Worm (Caenorhabditis elegans) whole organism, mixed stage, embryonic: ENCODE results near the gene C18D11.3.
"Not testable (repeated sequence)": the region's sequence is repeated elsewhere in the genome, so short reads cannot be mapped to it uniquely, and the experiment has no call there.

Experiments used
- ceh-83 ChIP-seq: fragments of 200-800 bp; sonication (Bioruptor generic); optimal IDR thresholded peaks from 2 replicates; lab custom pipeline; 2018; ENCODE audit warnings: mild to moderate bottlenecking, missing genetic modification characterization, missing compliant biosample characterization
- elt-3 ChIP-seq: fragments of 150-350 bp; optimal IDR thresholded peaks from 2 replicates; lab custom pipeline; 2014; ENCODE audit warnings: missing biosample characterization, missing genetic modification characterization
- lin-13 ChIP-seq: fragments of 150-350 bp; optimal IDR thresholded peaks from 2 replicates; lab custom pipeline; 2014; ENCODE audit warnings: missing biosample characterization, missing genetic modification characterization
- mab-5 ChIP-seq: fragments of 150-350 bp; optimal IDR thresholded peaks from 2 replicates; lab custom pipeline; 2014; ENCODE audit warnings: missing biosample characterization, missing genetic modification characterization
- mep-1 ChIP-seq: fragments of 150-350 bp; optimal IDR thresholded peaks from 2 replicates; lab custom pipeline; 2017; ENCODE audit warnings: missing biosample characterization, missing genetic modification reagents, missing genetic modification characterization, inconsistent platforms
- mls-2 ChIP-seq: sonication (generic microtip); optimal IDR thresholded peaks from 2 replicates; lab custom pipeline; 2016; ENCODE audit warnings: mild to moderate bottlenecking, missing genetic modification characterization, moderate library complexity, missing compliant biosample characterization
- nhr-12 ChIP-seq: fragments of 150-350 bp; optimal IDR thresholded peaks from 2 replicates; lab custom pipeline; 2014; ENCODE audit warnings: missing biosample characterization, missing genetic modification characterization
- snpc-4 ChIP-seq: fragments of 150-350 bp; optimal IDR thresholded peaks from 2 replicates; lab custom pipeline; 2014; ENCODE audit warnings: missing biosample characterization, missing genetic modification characterization
- sptf-1 ChIP-seq: sonication (generic microtip); optimal IDR thresholded peaks from 2 replicates; lab custom pipeline; 2017; ENCODE audit warnings: mild to moderate bottlenecking, missing genetic modification characterization, moderate library complexity, missing compliant biosample characterization
- unc-39 ChIP-seq: fragments of 150-350 bp; optimal IDR thresholded peaks from 2 replicates; lab custom pipeline; 2014; ENCODE audit warnings: missing biosample characterization, missing genetic modification characterization
- unc-62 ChIP-seq: fragments of 150-350 bp; optimal IDR thresholded peaks from 2 replicates; lab custom pipeline; 2014; ENCODE audit warnings: missing biosample characterization, missing genetic modification reagents, missing genetic modification characterization
- ztf-11 ChIP-seq: fragments of 150-350 bp; optimal IDR thresholded peaks from 2 replicates; lab custom pipeline; 2014; ENCODE audit warnings: missing biosample characterization, missing genetic modification characterization

ce11 chrIII:11773581-11773980 is 49.7 kb upstream of the C18D11.3 start, which contains the start of gene gbf-1:
- not testable (repeated sequence) for TF ChIP-seq unc-62 (GFP tag; lab: Kevin White, UChicago); ztf-11; snpc-4 (tag; lab: Kevin White, UChicago); ceh-83; mls-2 (tag; lab: Kevin White, UChicago); elt-3 (tag; lab: Kevin White, UChicago); mab-5 (tag; lab: Kevin White, UChicago); unc-39 (tag; lab: Kevin White, UChicago); lin-13; mep-1 (tag; lab: Kevin White, UChicago); nhr-12 (tag; lab: Kevin White, UChicago); sptf-1
